Worm (Caenorhabditis elegans): ENCODE measurements around the gene gpr-1.

The gpr-1 gene

ce11 chrIII:8650235-8650817 is 21.6 kb downstream of the gpr-1 start, which contains the start of gene flp-23:
Gene flp-23, plus strand, starts transcription at chrIII:8650767.
- no peak for TF ChIP-seq ama-1 (optimal IDR thresholded peaks at IDR 0.05)
- TF ChIP-seq lin-13 (GFP tag; optimal IDR thresholded peaks at IDR 0.05) = peak; percentile 43
- no peak for TF ChIP-seq nhr-25 (tag; optimal IDR thresholded peaks at IDR 0.05)
- peak in 1 of 2 experiments; percentile 48 for TF ChIP-seq lsy-2 (tag; optimal IDR thresholded peaks at IDR 0.05)
- TF ChIP-seq blmp-1 (tag; optimal IDR thresholded peaks at IDR 0.05; ENCODE audit: insufficient read depth) = no peak
- peak; percentile 37 for TF ChIP-seq nhr-129 (tag; optimal IDR thresholded peaks at IDR 0.05)
- TF ChIP-seq unc-62 (GFP tag; optimal IDR thresholded peaks at IDR 0.05) = no peak
- TF ChIP-seq nhr-77 (tag; optimal IDR thresholded peaks at IDR 0.05) = no peak
- TF ChIP-seq sma-3 (GFP tag; optimal IDR thresholded peaks at IDR 0.05) = peak; percentile 10
- TF ChIP-seq skn-1 (tag; optimal IDR thresholded peaks at IDR 0.05) = no peak
- no peak for TF ChIP-seq F13H6.1 (tag; optimal IDR thresholded peaks at IDR 0.05)
- TF ChIP-seq unc-55 (GFP tag; optimal IDR thresholded peaks at IDR 0.05) = peak; percentile 62

ce11 chrIII:8652112-8652694 is 23.5 kb downstream of the gpr-1 start:
- TF ChIP-seq lsy-2 (tag; optimal IDR thresholded peaks at IDR 0.05) = peak in 1 of 2 experiments; percentile 17
- no peak for TF ChIP-seq nhr-12 (tag; optimal IDR thresholded peaks at IDR 0.05)
- peak; percentile 70 for TF ChIP-seq ama-1 (optimal IDR thresholded peaks at IDR 0.05)
- TF ChIP-seq sma-3 (GFP tag; optimal IDR thresholded peaks at IDR 0.05) = peak; percentile 3
- peak; percentile 17 for TF ChIP-seq gmeb-1 (tag; optimal IDR thresholded peaks at IDR 0.05)
- no peak for TF ChIP-seq crh-2 (tag; optimal IDR thresholded peaks at IDR 0.05)

- peak; percentile 39 for TF ChIP-seq unc-55 (GFP tag; optimal IDR thresholded peaks at IDR 0.05)
- TF ChIP-seq nhr-21 (tag; optimal IDR thresholded peaks at IDR 0.05) = peak; percentile 19
- peak; percentile 40 for TF ChIP-seq fos-1 (tag; optimal IDR thresholded peaks at IDR 0.05)
- no peak for TF ChIP-seq zag-1 (tag; optimal IDR thresholded peaks at IDR 0.05)
- TF ChIP-seq nhr-25 (tag; optimal IDR thresholded peaks at IDR 0.05) = no peak
- TF ChIP-seq elt-1 (tag; optimal IDR thresholded peaks at IDR 0.05) = no peak
- TF ChIP-seq ama-1 (optimal IDR thresholded peaks at IDR 0.05) = peak; percentile 34
- no peak for TF ChIP-seq mbf-1 (tag; optimal IDR thresholded peaks at IDR 0.05)
- TF ChIP-seq lsy-2 (tag; optimal IDR thresholded peaks at IDR 0.05) = peak in 1 of 2 experiments; percentile 56
- TF ChIP-seq sma-9 (GFP tag; optimal IDR thresholded peaks at IDR 0.05) = peak; percentile 39
- TF ChIP-seq sma-9 (tag; optimal IDR thresholded peaks at IDR 0.05) = no peak
- TF ChIP-seq unc-62 (GFP tag; optimal IDR thresholded peaks at IDR 0.05) = no peak
- peak; percentile 38 for TF ChIP-seq C34F6.9 (tag; optimal IDR thresholded peaks at IDR 0.05)
- no peak for TF ChIP-seq skn-1 (tag; optimal IDR thresholded peaks at IDR 0.05)
- TF ChIP-seq ztf-1 (GFP tag; conservative IDR thresholded peaks at IDR 0.05) = no peak
- peak; percentile 6 for TF ChIP-seq blmp-1 (tag; optimal IDR thresholded peaks at IDR 0.05; ENCODE audit: insufficient read depth)
- TF ChIP-seq ztf-4 (tag; optimal IDR thresholded peaks at IDR 0.05) = peak; percentile 9
- TF ChIP-seq nhr-129 (tag; optimal IDR thresholded peaks at IDR 0.05) = peak; percentile 80
- TF ChIP-seq sem-4 (tag; optimal IDR thresholded peaks at IDR 0.05) = no peak
- no peak for TF ChIP-seq unc-39 (tag; optimal IDR thresholded peaks at IDR 0.05)
- TF ChIP-seq sma-3 (GFP tag; optimal IDR thresholded peaks at IDR 0.05) = no peak
- no peak for TF ChIP-seq snpc-4 (tag; optimal IDR thresholded peaks at IDR 0.05)
- no peak for TF ChIP-seq nhr-77 (tag; optimal IDR thresholded peaks at IDR 0.05)
- no peak for TF ChIP-seq alr-1 (tag; optimal IDR thresholded peaks at IDR 0.05)
- no peak for TF ChIP-seq mab-5 (tag; optimal IDR thresholded peaks at IDR 0.05)
- no peak for TF ChIP-seq gmeb-1 (tag; optimal IDR thresholded peaks at IDR 0.05)
These were observed 24.2 kb downstream of the gpr-1 start for ce11 chrIII:8652922-8653321.

- TF ChIP-seq unc-55 (GFP tag; optimal IDR thresholded peaks at IDR 0.05) (no peak), unc-39 (tag; optimal IDR thresholded peaks at IDR 0.05) (no peak), ama-1 (optimal IDR thresholded peaks at IDR 0.05) (no peak), lin-13 (GFP tag; optimal IDR thresholded peaks at IDR 0.05) (no peak), sma-3 (GFP tag; optimal IDR thresholded peaks at IDR 0.05) (no peak), elt-3 (tag; optimal IDR thresholded peaks at IDR 0.05) (no peak), sma-9 (GFP tag; optimal IDR thresholded peaks at IDR 0.05) (no peak), sma-9 (tag; optimal IDR thresholded peaks at IDR 0.05) (no peak), mab-5 (tag; optimal IDR thresholded peaks at IDR 0.05) (no peak), skn-1 (tag; optimal IDR thresholded peaks at IDR 0.05) (no peak), Y55F3AM.14 (GFP tag; optimal IDR thresholded peaks at IDR 0.05) (no peak), lin-11 (tag; optimal IDR thresholded peaks at IDR 0.05) (no peak), lin-39 (tag; optimal IDR thresholded peaks at IDR 0.05) (no peak), nhr-10 (tag; optimal IDR thresholded peaks at IDR 0.05) (no peak), nhr-12 (tag; optimal IDR thresholded peaks at IDR 0.05) (no peak), R02D3.7 (tag; optimal IDR thresholded peaks at IDR 0.05) (no peak), nhr-77 (tag; optimal IDR thresholded peaks at IDR 0.05) (no peak), nhr-237 (tag; optimal IDR thresholded peaks at IDR 0.05) (no peak), nhr-21 (tag; optimal IDR thresholded peaks at IDR 0.05) (no peak), ztf-1 (GFP tag; conservative IDR thresholded peaks at IDR 0.05) (no peak)
These were observed 24.7 kb downstream of the gpr-1 start for ce11 chrIII:8653457-8653856.
